Worm (Caenorhabditis elegans) whole organism, midembryonic: ENCODE data around the gene lido-18.

Experiments used
- T22C8.4 ChIP-seq: fragments of 200-800 bp; sonication (Bioruptor generic); IDR thresholded peaks from 2 replicates; pipeline ENCODE4 v1.3.6; 2022; ENCODE audit warnings: missing genetic modification characterization, missing compliant biosample characterization
- cog-1 ChIP-seq: sonication (generic microtip); optimal IDR thresholded peaks from 2 replicates; lab custom pipeline; 2016; ENCODE audit warnings: missing genetic modification characterization, missing compliant biosample characterization
- flt-1 ChIP-seq: fragments of 200-800 bp; sonication (Bioruptor generic); IDR thresholded peaks from 2 replicates; pipeline ENCODE4 v1.3.6; 2022; ENCODE audit warnings: missing genetic modification characterization, missing compliant biosample characterization
- klf-2 ChIP-seq: fragments of 200-800 bp; sonication (Bioruptor generic); conservative IDR thresholded peaks from 2 replicates; pipeline ENCODE4 v1.3.6; 2022; ENCODE audit warnings: missing genetic modification reagents, missing genetic modification characterization, missing compliant biosample characterization
- med-1 ChIP-seq: sonication (generic microtip); optimal IDR thresholded peaks from 2 replicates; lab custom pipeline; 2017; ENCODE audit warnings: missing genetic modification characterization, mild to moderate bottlenecking, missing compliant biosample characterization, antibody characterized with exemption, missing genetic modification reagents; ENCODE audit not compliant: insufficient read depth
- tab-1 ChIP-seq: fragments of 200-800 bp; sonication (Bioruptor generic); IDR thresholded peaks from 2 replicates; pipeline ENCODE4 v1.3.6; 2022; ENCODE audit warnings: missing genetic modification characterization, missing compliant biosample characterization
- ztf-23 ChIP-seq: fragments of 200-800 bp; sonication (Bioruptor generic); IDR thresholded peaks from 2 replicates; pipeline ENCODE4 v1.3.6; 2022; ENCODE audit warnings: missing genetic modification reagents, missing genetic modification characterization, missing compliant biosample characterization
- ztf-29 ChIP-seq: fragments of 200-800 bp; sonication (Bioruptor generic); IDR thresholded peaks from 2 replicates; pipeline ENCODE4 v1.3.6; 2022; ENCODE audit warnings: missing genetic modification reagents, missing genetic modification characterization, missing compliant biosample characterization

DNA sequence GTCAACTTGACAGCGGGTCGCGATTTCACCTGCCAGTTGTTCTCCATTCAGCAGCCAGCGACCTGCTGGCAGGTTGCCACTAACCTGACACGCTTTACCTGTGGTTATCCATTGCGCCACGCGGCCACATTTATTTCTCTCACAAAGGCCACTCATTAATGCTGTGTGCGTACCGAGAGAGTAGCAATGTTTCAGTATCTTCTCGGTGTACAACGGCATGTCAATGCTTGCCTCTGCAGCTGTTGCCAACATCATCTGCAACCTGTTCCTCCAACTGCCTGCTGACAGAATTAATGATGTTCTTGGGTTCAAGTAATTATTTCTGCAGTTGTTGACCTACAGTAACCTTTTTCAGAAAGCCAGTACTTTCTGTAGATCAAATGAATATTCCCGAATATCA is 54.5 kb downstream of the lido-18 start:
- TF ChIP-seq tab-1 = no peak
- TF ChIP-seq flt-1 (GFP tag; lab: Robert Waterston, UW) = no peak
- no peak for TF ChIP-seq klf-2
- no peak for TF ChIP-seq cog-1 (tag; lab: Kevin White, UChicago)
- TF ChIP-seq med-1 = no peak
- no peak for TF ChIP-seq ztf-29
- TF ChIP-seq T22C8.4 (GFP tag; lab: Robert Waterston, UW) = no peak
- no peak for TF ChIP-seq ztf-23 (GFP tag; lab: Robert Waterston, UW)
